Fruit fly (Drosophila melanogaster): ENCODE data around the gene bocks.

Gene bocks

DNA sequence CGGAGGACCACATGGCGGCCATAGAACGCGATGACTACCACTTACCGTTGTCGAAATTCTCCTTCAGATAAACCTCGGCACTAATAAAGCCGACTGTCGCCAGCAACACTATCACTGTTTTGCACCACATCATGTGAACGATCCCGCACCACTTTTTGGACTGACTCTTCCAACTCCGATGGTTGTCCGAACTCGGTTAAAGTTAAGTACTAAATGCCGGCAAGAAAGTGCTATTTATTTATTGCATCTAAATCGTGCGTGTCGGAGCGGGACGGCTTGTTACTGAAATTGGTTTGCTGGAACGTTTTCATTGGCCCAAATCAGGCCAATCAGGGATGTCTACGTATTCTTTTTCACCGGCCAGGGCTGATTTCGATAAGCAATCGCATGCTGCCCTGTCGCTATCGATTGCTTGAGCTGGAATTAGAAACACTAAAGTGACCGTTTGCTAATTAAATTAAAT, 39.9 kb upstream of the bocks start, which contains the start of gene Calr (continued):
- TF ChIP-seq CG8632 (GFP tag; optimal IDR thresholded peaks at IDR 0.05) (no peak), Gug (GFP tag; IDR thresholded peaks at IDR 0.05) (no peak), eg (GFP tag; IDR thresholded peaks at IDR 0.05) (no peak), Hr39 (GFP tag; optimal IDR thresholded peaks at IDR 0.05) (no peak), Ets96B (tag; optimal IDR thresholded peaks at IDR 0.05) (no peak), svp (GFP tag) (peak; percentile 89), CG10631 (GFP tag; optimal IDR thresholded peaks at IDR 0.05) (no peak), spab (GFP tag; optimal IDR thresholded peaks at IDR 0.05) (no peak), Hr38 (GFP tag; optimal IDR thresholded peaks at IDR 0.05) (no peak), CG1621 (tag; optimal IDR thresholded peaks at IDR 0.05) (no peak), CG10669 (GFP tag; optimal IDR thresholded peaks at IDR 0.05) (no peak), CG8319 (GFP tag; optimal IDR thresholded peaks at IDR 0.05) (no peak), CG6854 (GFP tag; optimal IDR thresholded peaks at IDR 0.05) (peak; percentile 85), CG7368 (GFP tag; optimal IDR thresholded peaks at IDR 0.05) (peak; percentile 2), acj6 (GFP tag; optimal IDR thresholded peaks at IDR 0.05) (no peak), Sox14 (GFP tag; optimal IDR thresholded peaks at IDR 0.05) (no peak), fd59A (GFP tag; optimal IDR thresholded peaks at IDR 0.05) (no peak), lz (GFP tag; optimal IDR thresholded peaks at IDR 0.05) (no peak), Hr4 (GFP tag; optimal IDR thresholded peaks at IDR 0.05) (no peak), CG4318 (GFP tag; optimal IDR thresholded peaks at IDR 0.05) (no peak), CG9139 (GFP tag; optimal IDR thresholded peaks at IDR 0.05) (no peak), net (GFP tag; optimal IDR thresholded peaks at IDR 0.05) (no peak)

DNA sequence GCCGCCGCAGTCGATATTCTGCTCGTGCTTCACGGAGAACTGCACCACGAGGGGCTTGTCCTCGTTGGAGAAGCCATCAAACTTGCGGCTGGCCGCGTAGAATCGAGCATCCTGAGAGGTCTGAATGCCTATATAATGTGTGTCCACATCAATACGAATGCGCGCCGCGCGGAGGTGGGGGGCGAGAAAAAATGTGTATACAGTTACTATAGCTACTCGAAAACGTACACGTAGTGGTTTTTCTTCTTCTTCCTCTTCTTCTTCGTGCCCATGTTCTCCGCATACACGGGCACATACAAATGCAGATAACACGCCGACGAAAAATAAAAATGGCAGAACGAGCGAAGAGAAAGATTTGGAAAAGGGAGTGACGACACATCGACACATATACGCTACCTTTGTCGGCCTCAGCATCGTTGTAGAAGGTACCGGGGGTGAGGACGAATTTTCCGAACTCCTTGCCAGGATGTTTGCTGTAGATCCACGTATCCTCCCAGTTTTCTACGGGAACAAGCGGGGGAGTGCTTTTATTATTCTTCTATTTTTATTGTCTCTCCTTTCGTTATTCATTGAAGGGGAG, 39.3 kb upstream of the bocks start:
- TF ChIP-seq CG15336 (GFP tag; IDR thresholded peaks at IDR 0.05) (no peak), net (GFP tag; optimal IDR thresholded peaks at IDR 0.05) (no peak), CG11902 (GFP tag; optimal IDR thresholded peaks at IDR 0.05) (no peak), CG8319 (GFP tag; optimal IDR thresholded peaks at IDR 0.05) (no peak), ss (GFP tag; optimal IDR thresholded peaks at IDR 0.05) (peak in 1 of 2 experiments; percentile 8), vri (GFP tag; optimal IDR thresholded peaks at IDR 0.05) (peak; percentile 10), OdsH (GFP tag; optimal IDR thresholded peaks at IDR 0.05) (no peak), Eip93F (GFP tag; optimal IDR thresholded peaks at IDR 0.05) (no peak), CG1621 (tag; optimal IDR thresholded peaks at IDR 0.05) (peak; percentile 0), Sox15 (GFP tag; optimal IDR thresholded peaks at IDR 0.05) (no peak), cyc (GFP tag; optimal IDR thresholded peaks at IDR 0.05) (no peak), svp (GFP tag) (no peak)

DNA sequence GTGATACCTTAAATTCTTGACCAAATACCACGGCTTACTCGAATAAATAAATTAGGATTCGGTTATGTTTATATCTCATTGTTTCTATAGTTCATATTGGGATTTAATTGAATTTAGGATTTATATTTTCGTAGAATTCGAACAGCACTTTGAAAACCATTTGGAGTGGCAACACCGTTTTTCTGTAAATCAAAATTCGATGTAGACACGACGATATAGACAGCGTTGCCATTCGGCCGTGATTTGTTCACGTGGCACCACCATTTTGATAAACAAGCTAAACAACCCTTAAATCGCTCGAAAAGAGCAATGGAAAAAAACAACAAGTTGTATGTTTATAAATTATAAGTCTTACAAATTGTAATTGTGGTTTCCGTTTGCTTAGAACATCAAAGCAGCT, 37.8 kb upstream of the bocks start:
- peak; percentile 32 for TF ChIP-seq Eip78C (GFP tag)
- no peak for TF ChIP-seq Sox102F (GFP tag; optimal IDR thresholded peaks at IDR 0.05)
- TF ChIP-seq fkh (GFP tag; optimal IDR thresholded peaks at IDR 0.05), result peak; percentile 86

DNA sequence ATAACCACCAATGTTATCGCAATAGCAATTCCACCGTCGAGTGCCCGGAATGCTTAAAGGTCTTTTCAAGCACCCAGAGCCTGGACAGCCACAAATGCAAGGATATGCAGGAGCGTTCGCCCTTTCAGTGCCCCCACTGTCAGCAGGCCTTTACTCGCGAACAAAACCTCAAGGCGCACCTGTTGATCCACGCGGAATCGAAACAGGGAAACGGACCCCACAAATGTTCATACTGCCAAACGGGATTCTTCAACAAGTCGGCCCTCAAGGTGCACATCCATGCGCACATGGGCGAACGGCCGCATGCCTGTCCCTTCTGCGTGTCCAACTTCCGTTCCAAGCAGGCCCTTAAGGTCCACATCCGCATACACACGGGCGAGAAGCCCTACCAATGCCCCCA, 37.2 kb upstream of the bocks start:
- 0 out of 3 replicates have a peak, but pooled peaks have one; percentile 20 for TF ChIP-seq eg (GFP tag; IDR thresholded peaks at IDR 0.05)
- no peak for TF ChIP-seq CG6854 (GFP tag; optimal IDR thresholded peaks at IDR 0.05)

DNA sequence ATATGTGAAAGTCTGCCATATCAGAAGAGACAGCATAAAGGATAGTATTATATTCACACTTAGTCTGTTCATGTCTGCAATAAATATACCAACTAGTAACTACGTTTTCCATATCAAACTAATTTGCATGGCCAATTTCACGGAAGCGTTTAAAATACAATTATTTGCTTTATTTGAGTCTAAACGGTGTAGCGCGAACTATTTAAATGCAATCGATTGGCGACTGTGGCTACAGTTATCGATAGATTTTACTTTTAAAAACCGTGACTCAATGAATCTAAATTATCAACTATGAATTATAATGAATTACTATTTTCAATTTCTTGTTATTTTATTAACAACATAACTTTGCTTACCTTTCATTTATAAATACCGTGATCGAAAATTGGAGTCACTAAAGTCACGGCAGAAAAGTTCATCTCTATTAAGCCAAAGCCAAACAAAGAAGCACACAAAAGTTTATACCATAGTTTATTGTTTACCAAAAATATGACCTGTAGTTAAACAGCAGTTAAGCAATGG, 36.1 kb upstream of the bocks start, which contains the start of the genes CG9427 and CG8319:
Gene CG9427 (minus strand): TSS at position 51 of the 522 bp plus-strand sequence.
Gene CG8319 (plus strand): TSS at position 442 of the 522 bp plus-strand sequence.
- TF ChIP-seq CG6792 (GFP tag; optimal IDR thresholded peaks at IDR 0.05) (peak; percentile 46), CG6808 (GFP tag; optimal IDR thresholded peaks at IDR 0.05) (no peak), CG8119 (GFP tag; IDR thresholded peaks at IDR 0.05) (no peak), CG3032 (tag; optimal IDR thresholded peaks at IDR 0.05) (peak; percentile 45), CG7368 (GFP tag; optimal IDR thresholded peaks at IDR 0.05) (peak; percentile 0), fd59A (GFP tag; optimal IDR thresholded peaks at IDR 0.05) (no peak), Ets96B (tag; optimal IDR thresholded peaks at IDR 0.05) (peak; percentile 25), eg (GFP tag; IDR thresholded peaks at IDR 0.05) (0 out of 3 replicates have a peak, but pooled peaks have one; percentile 29), cyc (GFP tag; optimal IDR thresholded peaks at IDR 0.05) (peak; percentile 63), Eip78C (GFP tag) (peak; percentile 89), Hr4 (GFP tag; optimal IDR thresholded peaks at IDR 0.05) (no peak), CG3919 (GFP tag; optimal IDR thresholded peaks at IDR 0.05) (peak; percentile 52), CG6163 (GFP tag; IDR thresholded peaks at IDR 0.05) (peak; percentile 29; the same call in 2 of the 3 replicates), CG11294 (GFP tag; IDR thresholded peaks at IDR 0.05) (no peak), Met (GFP tag; optimal IDR thresholded peaks at IDR 0.05) (peak; percentile 63), spab (GFP tag; optimal IDR thresholded peaks at IDR 0.05) (no peak), Eip75B (GFP tag; optimal IDR thresholded peaks at IDR 0.05) (peak; percentile 66), fkh (GFP tag; optimal IDR thresholded peaks at IDR 0.05) (peak; percentile 93), Blimp-1 (GFP tag; optimal IDR thresholded peaks at IDR 0.05) (no peak)

Data from whole organism, prepupa.